Worm (Caenorhabditis elegans): ENCODE data around the gene F42A6.6.

DNA sequence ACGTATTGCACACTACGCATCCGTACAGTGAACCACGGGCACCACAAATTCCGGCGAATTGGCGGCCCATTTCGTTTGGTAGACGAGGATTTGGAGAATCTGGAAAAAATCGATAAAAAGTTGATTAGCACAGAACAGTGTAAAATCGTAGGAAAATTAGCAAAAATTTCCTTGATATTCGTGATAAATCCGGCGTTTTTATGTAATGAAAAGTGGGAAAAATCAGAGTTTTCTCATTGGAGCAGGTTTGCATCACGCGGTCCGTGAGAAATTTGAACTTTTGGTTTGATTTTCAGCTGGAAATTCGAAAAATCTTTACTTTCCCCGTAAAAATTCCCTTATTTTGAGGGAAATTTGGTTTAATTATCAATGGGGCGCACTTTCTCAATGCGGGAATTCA, 47.4 kb upstream of the F42A6.6 start, which contains the start of gene B0546.4:
- TF ChIP-seq ama-1 (optimal IDR thresholded peaks at IDR 0.05): no peak
- no peak for TF ChIP-seq lsy-2 (tag; optimal IDR thresholded peaks at IDR 0.05)
- no peak for TF ChIP-seq nhr-11 (tag; optimal IDR thresholded peaks at IDR 0.05)
- TF ChIP-seq gmeb-1 (tag; optimal IDR thresholded peaks at IDR 0.05): no peak
- TF ChIP-seq skn-1 (tag; optimal IDR thresholded peaks at IDR 0.05): no peak
- TF ChIP-seq mab-5 (tag; optimal IDR thresholded peaks at IDR 0.05): no peak
- TF ChIP-seq elt-1 (tag; optimal IDR thresholded peaks at IDR 0.05): no peak

Data from whole organism, L2 larva.